Worm (Caenorhabditis elegans): ENCODE measurements around the gene col-91.

DNA sequence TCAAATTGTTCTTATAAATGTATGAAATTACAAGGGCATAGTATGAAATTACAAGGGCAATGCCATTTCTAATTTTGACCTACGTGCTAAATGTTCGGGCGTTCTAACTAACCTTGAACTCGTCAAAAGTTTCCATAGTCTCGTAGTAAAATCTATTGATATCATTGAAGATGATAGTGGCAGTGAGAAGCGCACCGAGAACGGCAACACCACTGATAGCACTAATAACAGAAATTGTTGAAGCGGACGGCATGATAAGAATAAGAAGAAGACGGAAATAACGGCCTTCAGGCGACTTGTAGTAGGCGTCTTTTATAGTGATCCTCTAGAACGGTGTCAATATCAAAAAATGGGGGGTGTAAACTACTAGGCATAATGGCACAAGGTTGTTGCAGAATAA lies at the start of gene col-91:
- no peak for TF ChIP-seq lin-39 (tag; optimal IDR thresholded peaks at IDR 0.05)
- no peak for TF ChIP-seq nhr-77 (tag; optimal IDR thresholded peaks at IDR 0.05)
